Worm (Caenorhabditis elegans) whole organism, early embryonic: ENCODE results near the gene zmp-2.

Experiments used
- aly-1 ChIP-seq: sonication (generic microtip); optimal IDR thresholded peaks from 2 replicates; lab custom pipeline; 2016; ENCODE audit warnings: missing genetic modification characterization, missing compliant biosample characterization
- ama-1 ChIP-seq: fragments of 150-350 bp; optimal IDR thresholded peaks from 2 replicates; lab custom pipeline; 2014
- ceh-13 ChIP-seq: fragments of 200-800 bp; sonication (Bioruptor generic); optimal IDR thresholded peaks from 2 replicates; lab custom pipeline; 2018; ENCODE audit warnings: mild to moderate bottlenecking, missing genetic modification characterization, missing compliant biosample characterization
- hmg-4 ChIP-seq: fragments of 200-800 bp; sonication (Bioruptor generic); optimal IDR thresholded peaks from 2 replicates; lab custom pipeline; 2018; ENCODE audit warnings: mild to moderate bottlenecking, missing genetic modification characterization, missing compliant biosample characterization
- hnd-1 ChIP-seq: sonication (generic microtip); optimal IDR thresholded peaks from 2 replicates; lab custom pipeline; 2016; ENCODE audit warnings: missing genetic modification characterization, missing compliant biosample characterization
- tbx-11 ChIP-seq: fragments of 200-800 bp; sonication (Bioruptor generic); IDR thresholded peaks from 2 replicates; pipeline ENCODE4 v1.3.6; 2022; ENCODE audit warnings: missing genetic modification characterization, missing compliant biosample characterization
- tbx-37 ChIP-seq: fragments of 200-800 bp; sonication (Bioruptor generic); conservative IDR thresholded peaks from 2 replicates; pipeline ENCODE4 v1.3.6; 2022; ENCODE audit warnings: missing genetic modification reagents, missing genetic modification characterization, missing compliant biosample characterization

DNA sequence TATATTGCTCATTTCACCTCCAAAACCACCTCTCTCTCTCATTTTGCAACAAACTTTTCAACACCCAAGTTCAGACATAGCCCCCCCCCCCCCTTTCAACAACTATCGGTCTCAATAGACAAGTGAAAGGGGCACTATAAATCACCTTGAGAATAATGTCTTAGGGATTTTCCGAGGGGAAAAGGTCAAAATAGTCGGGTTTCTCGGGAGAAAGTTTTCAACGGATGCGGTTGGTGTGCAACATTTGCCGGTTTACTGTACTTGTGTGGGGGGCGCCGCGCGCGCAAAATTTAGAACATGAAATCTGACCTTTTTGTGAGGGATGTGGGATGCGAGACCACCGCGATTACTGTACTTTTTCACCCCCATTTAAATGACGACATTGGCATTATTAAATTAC is 1.6 kb upstream of the zmp-2 start:
- TF ChIP-seq aly-1 (tag; lab: Kevin White, UChicago) (no peak), ama-1 (lab: Kevin White, UChicago) (no peak), hmg-4 (no peak), ceh-13 (GFP tag; lab: Kevin White, UChicago) (no peak), hnd-1 (no peak), tbx-11 (GFP tag; lab: Robert Waterston, UW) (no peak), tbx-37 (GFP tag; lab: Robert Waterston, UW) (no peak)
